Fruit fly (Drosophila melanogaster): Measurements from ENCODE around the gene CG14435.

The CG14435 gene

DNA sequence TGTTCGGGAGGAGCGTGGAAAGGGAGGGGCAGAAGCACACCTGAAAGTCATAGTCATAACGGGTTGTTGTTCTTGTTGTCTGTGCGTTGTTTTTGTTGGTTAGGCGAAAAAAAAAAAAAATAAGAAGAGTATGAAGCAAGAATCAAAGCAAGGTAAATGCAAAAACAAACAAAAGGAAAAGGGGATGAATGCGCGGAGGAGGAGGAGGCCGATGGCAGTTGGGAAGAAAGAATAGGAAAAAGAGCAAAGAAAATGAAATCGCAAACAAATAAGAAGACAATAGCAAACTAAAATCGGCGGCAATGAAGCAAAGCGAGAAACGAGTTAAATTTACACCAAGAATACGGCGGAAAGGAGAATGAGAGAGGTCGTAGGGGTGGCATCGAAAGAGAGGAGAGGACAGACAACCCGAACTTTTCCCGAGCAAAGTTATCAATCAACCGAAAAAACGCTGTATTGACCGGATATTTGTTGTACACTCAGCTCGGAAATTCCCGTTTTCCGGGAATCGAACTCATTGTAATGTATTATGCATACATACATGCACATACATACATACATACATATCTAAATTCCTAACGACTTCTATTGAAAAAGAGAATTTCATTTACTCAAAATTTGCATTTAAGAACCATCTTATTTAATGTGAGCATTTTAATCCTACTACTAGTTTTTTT, 16.8 kb upstream of the CG14435 start (continued):
- TF ChIP-seq CG6791 (GFP tag; IDR thresholded peaks at IDR 0.05; ENCODE audit: partially characterized antibody) (no peak), esg (GFP tag; conservative IDR thresholded peaks at IDR 0.05) (no peak), CG31441 (GFP tag; IDR thresholded peaks at IDR 0.05) (peak; percentile 49), CG1529 (GFP tag; optimal IDR thresholded peaks at IDR 0.05) (no peak), Deaf1 (tag; optimal IDR thresholded peaks at IDR 0.05) (no peak), Fer3 (tag; optimal IDR thresholded peaks at IDR 0.05) (peak; percentile 24), ro (GFP tag; IDR thresholded peaks at IDR 0.05) (no peak), CG1792 (GFP tag; optimal IDR thresholded peaks at IDR 0.05) (no peak), CG7357 (GFP tag; IDR thresholded peaks at IDR 0.05) (no peak), CG12769 (tag; optimal IDR thresholded peaks at IDR 0.05) (peak; percentile 5), nmo (GFP tag; optimal IDR thresholded peaks at IDR 0.05) (peak; percentile 16), her (GFP tag; optimal IDR thresholded peaks at IDR 0.05) (no peak), Ada2b (GFP tag; IDR thresholded peaks at IDR 0.05) (no peak), Ets65A (GFP tag) (no peak), CG18476 (GFP tag; optimal IDR thresholded peaks at IDR 0.05) (no peak), ranshi (GFP tag; IDR thresholded peaks at IDR 0.05) (no peak), CG2129 (GFP tag; IDR thresholded peaks at IDR 0.05; ENCODE audit: partially characterized antibody) (no peak), CG12659 (GFP tag; optimal IDR thresholded peaks at IDR 0.05) (no peak), CG4854 (GFP tag; optimal IDR thresholded peaks at IDR 0.05) (no peak), danr (GFP tag; IDR thresholded peaks at IDR 0.05) (no peak), sima (GFP tag; optimal IDR thresholded peaks at IDR 0.05) (no peak), Atf-2 (GFP tag; optimal IDR thresholded peaks at IDR 0.05) (no peak), HLH4C (GFP tag; IDR thresholded peaks at IDR 0.05; ENCODE audit: partially characterized antibody) (no peak), ara (GFP tag; IDR thresholded peaks at IDR 0.05) (peak; percentile 46; the same call in 1 of the 2 replicates), CG4424 (GFP tag; optimal IDR thresholded peaks at IDR 0.05) (peak; percentile 41), CG2678 (tag; optimal IDR thresholded peaks at IDR 0.05) (peak; percentile 61), schlank (tag; optimal IDR thresholded peaks at IDR 0.05) (no peak), HLH3B (GFP tag; IDR thresholded peaks at IDR 0.05) (no peak), lola (GFP tag; optimal IDR thresholded peaks at IDR 0.05) (no peak), Bgb (GFP tag; IDR thresholded peaks at IDR 0.05; ENCODE audit: partially characterized antibody) (no peak), chn (GFP tag; optimal IDR thresholded peaks at IDR 0.05) (no peak), CG8944 (GFP tag; optimal IDR thresholded peaks at IDR 0.05) (no peak), pita (GFP tag; optimal IDR thresholded peaks at IDR 0.05) (no peak), az2 (GFP tag; optimal IDR thresholded peaks at IDR 0.05) (no peak), CG10321 (GFP tag; IDR thresholded peaks at IDR 0.05) (no peak), Stat92E (GFP tag; optimal IDR thresholded peaks at IDR 0.05) (peak in 1 of 3 experiments; percentile 51), GATAe (GFP tag; conservative IDR thresholded peaks at IDR 0.05) (no peak), Abd-B (GFP tag; optimal IDR thresholded peaks at IDR 0.05) (no peak), Aef1 (GFP tag; IDR thresholded peaks at IDR 0.05) (no peak), CG16815 (GFP tag; optimal IDR thresholded peaks at IDR 0.05) (no peak), gsb-n (tag; optimal IDR thresholded peaks at IDR 0.05) (no peak), lmd (GFP tag; IDR thresholded peaks at IDR 0.05) (peak; percentile 29; the same call in 1 of the 2 replicates), wor (GFP tag; IDR thresholded peaks at IDR 0.05) (no peak), CG13123 (GFP tag; optimal IDR thresholded peaks at IDR 0.05) (no peak), vvl (GFP tag; IDR thresholded peaks at IDR 0.05) (peak; percentile 40), CG14860 (GFP tag; IDR thresholded peaks at IDR 0.05; ENCODE audit: partially characterized antibody) (no peak), CG7987 (GFP tag; optimal IDR thresholded peaks at IDR 0.05) (no peak), Pdp1 (GFP tag; optimal IDR thresholded peaks at IDR 0.05) (no peak), Myb (GFP tag; optimal IDR thresholded peaks at IDR 0.05) (no peak), trh (GFP tag; optimal IDR thresholded peaks at IDR 0.05) (no peak)

Data from whole organism, embryonic.